Worm (Caenorhabditis elegans) whole organism, late embryonic: ENCODE results near the gene F19G12.9.

Experiments used
- C08G9.2 ChIP-seq: sonication (generic microtip); optimal IDR thresholded peaks from 2 replicates; lab custom pipeline; 2016; ENCODE audit warnings: mild to moderate bottlenecking, missing genetic modification characterization, moderate library complexity, missing compliant biosample characterization
- C38D4.7 ChIP-seq: fragments of 200-800 bp; sonication (Bioruptor generic); optimal IDR thresholded peaks from 2 replicates; lab custom pipeline; 2018; ENCODE audit warnings: mild to moderate bottlenecking, missing genetic modification characterization, moderate library complexity, missing compliant biosample characterization
- F13H6.1 ChIP-seq: sonication (generic microtip); optimal IDR thresholded peaks from 2 replicates; lab custom pipeline; 2016; ENCODE audit warnings: missing genetic modification characterization, missing compliant biosample characterization
- K09A11.1 ChIP-seq: sonication (generic microtip); optimal IDR thresholded peaks from 2 replicates; lab custom pipeline; 2017; ENCODE audit warnings: antibody characterized with exemption, mild to moderate bottlenecking, missing genetic modification characterization, missing compliant biosample characterization; ENCODE audit not compliant: insufficient read depth
- T23F11.4 ChIP-seq: fragments of 200-800 bp; sonication (Bioruptor generic); optimal IDR thresholded peaks from 2 replicates; lab custom pipeline; 2018; ENCODE audit warnings: mild to moderate bottlenecking, missing genetic modification characterization, missing compliant biosample characterization
- ahr-1 ChIP-seq: sonication (generic microtip); optimal IDR thresholded peaks from 2 replicates; lab custom pipeline; 2016; ENCODE audit warnings: missing genetic modification characterization, missing compliant biosample characterization
- ama-1 ChIP-seq: fragments of 150-350 bp; optimal IDR thresholded peaks from 2 replicates; lab custom pipeline; 2014
- ceh-14 ChIP-seq: sonication (generic microtip); optimal IDR thresholded peaks from 2 replicates; lab custom pipeline; 2016; ENCODE audit warnings: missing genotype, missing genetic modification characterization, missing compliant biosample characterization
- ceh-18 ChIP-seq: sonication (generic microtip); optimal IDR thresholded peaks from 2 replicates; lab custom pipeline; 2016; ENCODE audit warnings: missing genetic modification characterization, missing compliant biosample characterization
- ceh-19 ChIP-seq: fragments of 200-800 bp; sonication (Bioruptor generic); optimal IDR thresholded peaks from 2 replicates; lab custom pipeline; 2018; ENCODE audit warnings: mild to moderate bottlenecking, missing genetic modification characterization, missing compliant biosample characterization
- ceh-2 ChIP-seq: sonication (generic microtip); optimal IDR thresholded peaks from 2 replicates; lab custom pipeline; 2016; ENCODE audit warnings: missing genotype, missing genetic modification characterization, missing compliant biosample characterization
- ceh-22 ChIP-seq: sonication (generic microtip); optimal IDR thresholded peaks from 2 replicates; lab custom pipeline; 2017; ENCODE audit warnings: missing biosample characterization, missing genetic modification characterization
- ceh-24 ChIP-seq: sonication (generic microtip); optimal IDR thresholded peaks from 2 replicates; lab custom pipeline; 2016; ENCODE audit warnings: mild to moderate bottlenecking, missing genetic modification characterization, missing compliant biosample characterization
- ceh-30 ChIP-seq: fragments of 150-350 bp; optimal IDR thresholded peaks from 2 replicates; lab custom pipeline; 2014; ENCODE audit warnings: missing biosample characterization, missing genetic modification characterization
- ceh-31 ChIP-seq: sonication (generic microtip); optimal IDR thresholded peaks from 2 replicates; lab custom pipeline; 2016; ENCODE audit warnings: missing genetic modification characterization, missing compliant biosample characterization
- ceh-34 ChIP-seq: sonication (generic microtip); optimal IDR thresholded peaks from 2 replicates; lab custom pipeline; 2016; ENCODE audit warnings: mild to moderate bottlenecking, missing genetic modification characterization, missing compliant biosample characterization
- ceh-6 ChIP-seq: fragments of 200-800 bp; sonication (Bioruptor generic); optimal IDR thresholded peaks from 2 replicates; lab custom pipeline; 2018; ENCODE audit warnings: mild to moderate bottlenecking, missing genetic modification characterization, missing compliant biosample characterization
- ceh-9 ChIP-seq: sonication (generic microtip); optimal IDR thresholded peaks from 2 replicates; lab custom pipeline; 2016; ENCODE audit warnings: mild to moderate bottlenecking, missing genetic modification characterization, inconsistent platforms, missing compliant biosample characterization
- dve-1 ChIP-seq: sonication (generic microtip); optimal IDR thresholded peaks from 2 replicates; lab custom pipeline; 2017; ENCODE audit warnings: antibody characterized with exemption, mild to moderate bottlenecking, missing genetic modification characterization, missing compliant biosample characterization
- elt-2 ChIP-seq: sonication (generic microtip); optimal IDR thresholded peaks from 2 replicates; lab custom pipeline; 2016; ENCODE audit warnings: missing genetic modification reagents, missing genetic modification characterization, missing compliant biosample characterization
- ets-4 ChIP-seq: sonication (generic microtip); optimal IDR thresholded peaks from 2 replicates; lab custom pipeline; 2016; ENCODE audit warnings: missing genetic modification characterization, missing compliant biosample characterization
- eyg-1 ChIP-seq: sonication (generic microtip); optimal IDR thresholded peaks from 2 replicates; lab custom pipeline; 2016; ENCODE audit warnings: missing genotype, missing genetic modification characterization, missing compliant biosample characterization
- fkh-10 ChIP-seq: fragments of 150-350 bp; optimal IDR thresholded peaks from 2 replicates; lab custom pipeline; 2014; ENCODE audit warnings: missing biosample characterization, missing genetic modification reagents, missing genetic modification characterization
- fkh-6 ChIP-seq: sonication (generic microtip); optimal IDR thresholded peaks from 2 replicates; lab custom pipeline; 2016; ENCODE audit warnings: missing genetic modification characterization, missing compliant biosample characterization
- gmeb-2 ChIP-seq: sonication (generic microtip); optimal IDR thresholded peaks from 2 replicates; lab custom pipeline; 2016; ENCODE audit warnings: missing genetic modification characterization, inconsistent platforms, missing compliant biosample characterization
- hlh-13 ChIP-seq: fragments of 200-800 bp; sonication (Bioruptor generic); optimal IDR thresholded peaks from 2 replicates; lab custom pipeline; 2018; ENCODE audit warnings: mild to moderate bottlenecking, missing genetic modification characterization, missing compliant biosample characterization
- hlh-30 ChIP-seq: sonication (generic microtip); optimal IDR thresholded peaks from 2 replicates; lab custom pipeline; 2017; ENCODE audit warnings: antibody characterized with exemption, missing genetic modification characterization, missing compliant biosample characterization; ENCODE audit not compliant: insufficient read depth
- hlh-6 ChIP-seq: sonication (generic microtip); optimal IDR thresholded peaks from 2 replicates; lab custom pipeline; 2016; ENCODE audit warnings: missing genotype, missing genetic modification characterization, missing compliant biosample characterization
- hlh-8 ChIP-seq: sonication (generic microtip); optimal IDR thresholded peaks from 2 replicates; lab custom pipeline; 2016; ENCODE audit warnings: missing genotype, missing genetic modification characterization, missing compliant biosample characterization
- lim-6 ChIP-seq: sonication (generic microtip); optimal IDR thresholded peaks from 2 replicates; lab custom pipeline; 2016; ENCODE audit warnings: missing genetic modification characterization, missing compliant biosample characterization
- lin-11 ChIP-seq: fragments of 200-800 bp; sonication (Bioruptor generic); optimal IDR thresholded peaks from 2 replicates; lab custom pipeline; 2018; ENCODE audit warnings: mild to moderate bottlenecking, missing genetic modification characterization, missing compliant biosample characterization
- madf-2 ChIP-seq: sonication (generic microtip); optimal IDR thresholded peaks from 2 replicates; lab custom pipeline; 2017; ENCODE audit warnings: missing genetic modification characterization, missing compliant biosample characterization
- mec-3 ChIP-seq: sonication (generic microtip); optimal IDR thresholded peaks from 2 replicates; lab custom pipeline; 2016; ENCODE audit warnings: borderline replicate concordance, missing genetic modification characterization, missing compliant biosample characterization
- nfya-1 ChIP-seq: sonication (generic microtip); optimal IDR thresholded peaks from 2 replicates; lab custom pipeline; 2017; ENCODE audit warnings: missing genetic modification characterization, mild to moderate bottlenecking, missing compliant biosample characterization, antibody characterized with exemption, moderate library complexity
- nhr-232 ChIP-seq: sonication (generic microtip); optimal IDR thresholded peaks from 2 replicates; lab custom pipeline; 2016; ENCODE audit warnings: missing genetic modification characterization, missing compliant biosample characterization
- odd-2 ChIP-seq: sonication (generic microtip); optimal IDR thresholded peaks from 2 replicates; lab custom pipeline; 2017; ENCODE audit warnings: antibody characterized with exemption, mild to moderate bottlenecking, missing genetic modification characterization, missing compliant biosample characterization
- pag-3 ChIP-seq: sonication (generic microtip); optimal IDR thresholded peaks from 2 replicates; lab custom pipeline; 2016; ENCODE audit warnings: missing compliant biosample characterization, missing genetic modification characterization, borderline replicate concordance
- pat-9 ChIP-seq: fragments of 200-800 bp; sonication (Bioruptor generic); optimal IDR thresholded peaks from 2 replicates; lab custom pipeline; 2018; ENCODE audit warnings: mild to moderate bottlenecking, missing genetic modification characterization, moderate library complexity, missing compliant biosample characterization
- pax-1 ChIP-seq: fragments of 150-350 bp; optimal IDR thresholded peaks from 2 replicates; lab custom pipeline; 2014; ENCODE audit warnings: missing biosample characterization, missing genetic modification characterization
- pha-2 ChIP-seq: sonication (generic microtip); optimal IDR thresholded peaks from 2 replicates; lab custom pipeline; 2017; ENCODE audit warnings: mild to moderate bottlenecking, missing genetic modification characterization, missing compliant biosample characterization
- pros-1 ChIP-seq: fragments of 150-350 bp; optimal IDR thresholded peaks from 2 replicates; lab custom pipeline; 2014; ENCODE audit warnings: missing biosample characterization, missing genetic modification reagents, missing genetic modification characterization
- ref-2 ChIP-seq: sonication (generic microtip); optimal IDR thresholded peaks from 2 replicates; lab custom pipeline; 2016; ENCODE audit warnings: missing genetic modification characterization, missing compliant biosample characterization
- rnt-1 ChIP-seq: sonication (generic microtip); optimal IDR thresholded peaks from 2 replicates; lab custom pipeline; 2016; ENCODE audit warnings: missing genetic modification characterization, missing compliant biosample characterization
- sdc-2 ChIP-seq: sonication (generic microtip); optimal IDR thresholded peaks from 2 replicates; lab custom pipeline; 2016; ENCODE audit warnings: missing genotype, missing genetic modification characterization, missing compliant biosample characterization
- syd-9 ChIP-seq: sonication (generic microtip); optimal IDR thresholded peaks from 2 replicates; lab custom pipeline; 2016; ENCODE audit warnings: mild to moderate bottlenecking, missing genetic modification characterization, moderate library complexity, missing compliant biosample characterization
- tbx-2 ChIP-seq: sonication (generic microtip); optimal IDR thresholded peaks from 2 replicates; lab custom pipeline; 2016; ENCODE audit warnings: missing genetic modification characterization, missing compliant biosample characterization
- unc-42 ChIP-seq: sonication (generic microtip); optimal IDR thresholded peaks from 2 replicates; lab custom pipeline; 2016; ENCODE audit warnings: missing genotype, missing genetic modification characterization, missing compliant biosample characterization
- unc-55 ChIP-seq: sonication (generic microtip); optimal IDR thresholded peaks from 2 replicates; lab custom pipeline; 2017; ENCODE audit warnings: missing biosample characterization, missing genetic modification reagents, missing genetic modification characterization
- unc-86 ChIP-seq: sonication (generic microtip); optimal IDR thresholded peaks from 2 replicates; lab custom pipeline; 2016; ENCODE audit warnings: missing genetic modification characterization, missing compliant biosample characterization
- zip-5 ChIP-seq: sonication (generic microtip); optimal IDR thresholded peaks from 2 replicates; lab custom pipeline; 2016; ENCODE audit warnings: missing genetic modification characterization, missing compliant biosample characterization
- ztf-16 ChIP-seq: sonication (generic microtip); optimal IDR thresholded peaks from 2 replicates; lab custom pipeline; 2017; ENCODE audit warnings: missing genetic modification characterization, missing compliant biosample characterization

The F19G12.9 gene

DNA sequence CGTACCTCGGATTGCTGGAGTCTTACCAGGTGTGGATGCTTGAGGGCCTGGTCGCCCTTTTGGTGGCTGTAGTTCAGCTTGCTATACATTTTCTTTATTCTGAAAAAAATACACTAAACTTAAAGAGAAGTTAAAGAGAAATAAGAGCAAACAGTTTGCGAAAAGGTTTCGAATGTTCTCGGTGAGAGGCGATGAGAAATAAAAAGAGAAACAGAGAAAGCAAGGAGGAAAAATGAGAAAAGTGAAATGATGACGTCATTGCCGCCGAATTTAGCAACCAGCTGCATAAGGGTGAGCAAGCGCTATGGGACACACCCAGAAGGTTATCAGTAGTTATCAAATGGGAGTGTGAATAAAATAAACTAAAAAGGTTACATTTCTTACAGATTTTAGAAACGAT lies 34.8 kb downstream of the F19G12.9 start, which contains the start of gene cebp-1:
Gene cebp-1, minus strand, starts transcription at position 99 of the 400 bp plus-strand sequence.
- no peak for TF ChIP-seq ahr-1
- peak; percentile 12 for TF ChIP-seq elt-2 (tag; lab: Kevin White, UChicago)

DNA sequence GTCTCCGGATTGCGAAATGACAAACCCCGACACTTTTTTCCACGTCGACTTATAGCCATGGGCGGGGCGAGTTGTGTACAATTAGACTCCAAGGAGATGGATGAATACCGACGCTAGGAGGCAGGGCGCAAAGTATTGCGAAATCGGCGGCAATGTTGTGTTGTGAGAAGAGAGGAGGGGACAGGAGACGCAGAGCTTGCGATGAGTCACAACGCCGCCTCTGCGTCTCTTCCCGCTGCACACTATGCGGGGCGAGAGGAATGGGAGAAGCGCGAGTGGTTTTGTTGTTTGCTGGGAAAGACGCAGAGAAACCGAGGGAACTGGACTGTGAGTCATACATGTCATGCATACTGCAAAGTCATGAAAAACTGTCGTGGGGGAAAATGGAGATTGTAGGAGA lies 35.4 kb downstream of the F19G12.9 start:
- TF ChIP-seq pag-3 (tag; lab: Kevin White, UChicago) (no peak), K09A11.1 (tag; lab: Kevin White, UChicago) (no peak), dve-1 (tag; lab: Kevin White, UChicago) (peak; percentile 83), zip-5 (tag; lab: Kevin White, UChicago) (no peak), pros-1 (peak; percentile 80), elt-2 (tag; lab: Kevin White, UChicago) (no peak), gmeb-2 (tag; lab: Kevin White, UChicago) (peak; percentile 21), odd-2 (tag; lab: Kevin White, UChicago) (no peak), eyg-1 (tag; lab: Kevin White, UChicago) (no peak), fkh-10 (GFP tag; lab: Kevin White, UChicago) (peak; percentile 2), ref-2 (tag; lab: Kevin White, UChicago) (peak; percentile 79), lim-6 (tag; lab: Kevin White, UChicago) (peak; percentile 11), unc-86 (no peak), pax-1 (tag; lab: Kevin White, UChicago) (peak; percentile 31), ceh-30 (peak; percentile 20), syd-9 (tag; lab: Kevin White, UChicago) (peak; percentile 67), pat-9 (tag; lab: Kevin White, UChicago) (no peak), nhr-232 (peak; percentile 32), T23F11.4 (GFP tag; lab: Kevin White, UChicago) (peak; percentile 34), hlh-6 (tag; lab: Kevin White, UChicago) (peak; percentile 18), ztf-16 (tag; lab: Kevin White, UChicago) (no peak), ahr-1 (no peak), ceh-19 (GFP tag; lab: Kevin White, UChicago) (peak; percentile 65), hlh-13 (GFP tag; lab: Kevin White, UChicago) (no peak), sdc-2 (tag; lab: Kevin White, UChicago) (peak; percentile 86), unc-42 (tag; lab: Kevin White, UChicago) (peak; percentile 50), C08G9.2 (tag; lab: Kevin White, UChicago) (peak; percentile 62), ceh-34 (tag; lab: Kevin White, UChicago) (peak; percentile 75), ets-4 (peak; percentile 67), ceh-6 (GFP tag; lab: Kevin White, UChicago) (no peak), fkh-6 (tag; lab: Kevin White, UChicago) (no peak), ceh-2 (no peak), F13H6.1 (peak; percentile 66), hlh-8 (no peak), C38D4.7 (no peak), lin-11 (tag; lab: Kevin White, UChicago) (no peak), mec-3 (tag; lab: Kevin White, UChicago) (no peak), tbx-2 (tag; lab: Kevin White, UChicago) (peak; percentile 81), madf-2 (tag; lab: Kevin White, UChicago) (peak; percentile 51), ceh-22 (no peak), ceh-24 (tag; lab: Kevin White, UChicago) (no peak), hlh-30 (peak; percentile 88), rnt-1 (tag; lab: Kevin White, UChicago) (peak; percentile 82), ceh-31 (tag; lab: Kevin White, UChicago) (peak; percentile 83), pha-2 (peak; percentile 17), ceh-14 (tag; lab: Kevin White, UChicago) (peak; percentile 40), unc-55 (GFP tag; lab: Kevin White, UChicago) (peak; percentile 98), ceh-9 (tag; lab: Kevin White, UChicago) (no peak), ama-1 (no peak), nfya-1 (tag; lab: Kevin White, UChicago) (peak; percentile 82), ceh-18 (tag; lab: Kevin White, UChicago) (peak; percentile 82)
